Worm (Caenorhabditis elegans) whole organism, late embryonic: Measurements from ENCODE around the gene Y49F6B.8.

Experiments used
- hlh-8 ChIP-seq: sonication (generic microtip); optimal IDR thresholded peaks from 2 replicates; lab custom pipeline; 2016; ENCODE audit warnings: missing genotype, missing genetic modification characterization, missing compliant biosample characterization
- pha-4 ChIP-seq: fragments of 150-350 bp; optimal IDR thresholded peaks from 2 replicates; lab custom pipeline; 2018; ENCODE audit warnings: missing biosample characterization, missing genetic modification reagents, missing genetic modification characterization
- unc-42 ChIP-seq: sonication (generic microtip); optimal IDR thresholded peaks from 2 replicates; lab custom pipeline; 2016; ENCODE audit warnings: missing genotype, missing genetic modification characterization, missing compliant biosample characterization

DNA sequence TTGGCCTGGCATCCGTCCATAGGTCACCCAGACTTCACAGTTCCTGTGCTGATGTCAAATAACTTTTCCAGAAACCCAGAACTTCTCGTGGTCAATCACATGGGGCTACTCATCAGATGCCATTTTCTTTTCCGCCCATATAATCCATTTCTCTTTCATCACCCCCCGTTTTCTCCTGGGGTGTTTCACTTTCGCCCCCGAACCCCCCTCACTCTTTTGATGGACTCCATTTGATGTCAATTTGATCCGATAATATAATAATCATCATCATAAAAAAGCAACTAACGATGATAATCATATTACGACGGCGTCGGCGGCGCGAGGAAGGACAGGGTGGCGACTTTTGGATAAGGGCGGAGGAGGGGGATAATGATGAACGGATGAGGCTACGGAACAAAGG is 43.2 kb downstream of the Y49F6B.8 start:
- TF ChIP-seq hlh-8: no peak
- no peak for TF ChIP-seq pha-4
- no peak for TF ChIP-seq unc-42 (tag; lab: Kevin White, UChicago)
